Fruit fly (Drosophila melanogaster) whole organism, embryonic: Measurements from ENCODE around the gene mRpL4.
A peak's percentile ranks its signal among the peaks of the same experiment; 100 is the strongest.

Experiments
- Atf-2 ChIP-seq: fragments of 200-800 bp; sonication (Bioruptor generic); optimal IDR thresholded peaks from 2 replicates; lab custom pipeline; 2016; ENCODE audit warnings: missing biosample characterization, missing genetic modification characterization
- Blimp-1 ChIP-seq: fragments of 200-800 bp; sonication (Bioruptor generic); optimal IDR thresholded peaks from 3 replicates; lab custom pipeline; 2018; ENCODE audit warnings: missing biosample characterization, missing genetic modification characterization, mild to moderate bottlenecking, moderate library complexity, missing genetic modification reagents
- CG10979 ChIP-seq: fragments of 200-800 bp; sonication (Bioruptor generic); optimal IDR thresholded peaks from 2 replicates; lab custom pipeline; 2018; ENCODE audit warnings: missing biosample characterization, mild to moderate bottlenecking, missing genetic modification characterization, moderate library complexity
- CG12236 ChIP-seq: fragments of 200-800 bp; sonication (Bioruptor generic); optimal IDR thresholded peaks from 2 replicates; lab custom pipeline; 2016; ENCODE audit warnings: missing biosample characterization, missing genetic modification characterization
- CG13624 ChIP-seq: fragments of 200-800 bp; sonication (Bioruptor generic); optimal IDR thresholded peaks from 2 replicates; lab custom pipeline; 2016; ENCODE audit warnings: missing biosample characterization, missing genetic modification characterization
- CG17912 ChIP-seq: fragments of 200-800 bp; sonication (Bioruptor generic); optimal IDR thresholded peaks from 2 replicates; lab custom pipeline; 2018; ENCODE audit warnings: missing biosample characterization, mild to moderate bottlenecking, missing genetic modification characterization
- CG18262 ChIP-seq: fragments of 200-800 bp; optimal IDR thresholded peaks from 3 replicates; lab custom pipeline; 2019; ENCODE audit warnings: missing biosample characterization, mild to moderate bottlenecking, missing genetic modification characterization, moderate library complexity
- CG2678 ChIP-seq: fragments of 200-800 bp; sonication (Bioruptor generic); optimal IDR thresholded peaks from 3 replicates; lab custom pipeline; 2019; ENCODE audit warnings: missing biosample characterization, mild to moderate bottlenecking, missing genetic modification characterization, moderate library complexity
- CG2889 ChIP-seq: fragments of 200-800 bp; sonication (Bioruptor generic); IDR thresholded peaks from 3 replicates; pipeline ENCODE4 v1.3.6; 2022; ENCODE audit warnings: missing biosample characterization, missing genetic modification characterization
- CG30431 ChIP-seq: fragments of 200-800 bp; sonication (Bioruptor generic); optimal IDR thresholded peaks from 2 replicates; lab custom pipeline; 2017; ENCODE audit warnings: missing biosample characterization, missing genetic modification characterization
- CG31224 ChIP-seq: fragments of 200-800 bp; sonication (Bioruptor generic); IDR thresholded peaks from 2 replicates; pipeline ENCODE4 v1.3.6; 2022; ENCODE audit warnings: missing biosample characterization, missing genetic modification characterization
- CG33557 ChIP-seq: fragments of 200-800 bp; sonication (Bioruptor generic); optimal IDR thresholded peaks from 2 replicates; lab custom pipeline; 2019; ENCODE audit warnings: missing biosample characterization, mild to moderate bottlenecking, missing genetic modification characterization, moderate library complexity
- CG34376 ChIP-seq: fragments of 200-800 bp; sonication (Bioruptor generic); optimal IDR thresholded peaks from 2 replicates; lab custom pipeline; 2018; ENCODE audit warnings: missing biosample characterization, mild to moderate bottlenecking, missing genetic modification characterization
- CG34422 ChIP-seq: fragments of 200-800 bp; sonication (Bioruptor generic); IDR thresholded peaks from 3 replicates; pipeline ENCODE4 v1.3.6; 2022; ENCODE audit warnings: missing biosample characterization, missing genetic modification characterization
- CG3847 ChIP-seq: fragments of 200-800 bp; sonication (Bioruptor generic); IDR thresholded peaks from 2 replicates; pipeline ENCODE4 v1.3.6; 2022; ENCODE audit warnings: missing biosample characterization, missing genetic modification characterization
- CG42726 ChIP-seq: fragments of 200-800 bp; sonication (Bioruptor generic); IDR thresholded peaks from 2 replicates; pipeline ENCODE4 v1.3.6; 2022; ENCODE audit warnings: missing biosample characterization, missing genetic modification characterization; ENCODE audit not compliant: partially characterized antibody
- CG6813 ChIP-seq: fragments of 200-800 bp; sonication (Bioruptor generic); optimal IDR thresholded peaks from 2 replicates; lab custom pipeline; 2017; ENCODE audit warnings: missing biosample characterization, missing genetic modification characterization, mild to moderate bottlenecking, moderate library complexity, missing genetic modification reagents
- CG7372 ChIP-seq: fragments of 200-800 bp; sonication (Bioruptor generic); IDR thresholded peaks from 2 replicates; pipeline ENCODE4 v1.3.6; 2022; ENCODE audit warnings: missing biosample characterization, missing genetic modification characterization
- CG8089 ChIP-seq: fragments of 200-800 bp; sonication (Bioruptor generic); optimal IDR thresholded peaks from 3 replicates; lab custom pipeline; 2016; ENCODE audit warnings: missing biosample characterization, missing genetic modification characterization
- CG9215 ChIP-seq: fragments of 200-800 bp; sonication (Bioruptor generic); IDR thresholded peaks from 2 replicates; pipeline ENCODE4 v1.3.6; 2022; ENCODE audit warnings: missing biosample characterization, missing genetic modification characterization
- CG9817 ChIP-seq: fragments of 200-800 bp; sonication (Bioruptor generic); optimal IDR thresholded peaks from 2 replicates; lab custom pipeline; 2018; ENCODE audit warnings: missing biosample characterization, mild to moderate bottlenecking, missing genetic modification characterization, moderate library complexity
- Dip2 ChIP-seq: fragments of 200-800 bp; sonication (Bioruptor generic); IDR thresholded peaks from 2 replicates; pipeline ENCODE4 v1.3.6; 2022; ENCODE audit warnings: missing biosample characterization, missing genetic modification characterization
- Drgx ChIP-seq: fragments of 200-800 bp; sonication (Bioruptor generic); IDR thresholded peaks from 2 replicates; pipeline ENCODE4 v1.3.6; 2022; ENCODE audit warnings: missing biosample characterization, missing genetic modification characterization
- Gsc ChIP-seq: fragments of 200-800 bp; sonication (Bioruptor generic); IDR thresholded peaks from 2 replicates; pipeline ENCODE4 v1.3.6; 2022; ENCODE audit warnings: missing biosample characterization, missing genetic modification characterization
- Hey ChIP-seq: fragments of 200-800 bp; sonication (Bioruptor generic); optimal IDR thresholded peaks from 3 replicates; lab custom pipeline; 2018; ENCODE audit warnings: missing biosample characterization, mild to moderate bottlenecking, missing genetic modification characterization
- Max ChIP-seq: fragments of 200-800 bp; sonication (Bioruptor generic); optimal IDR thresholded peaks from 2 replicates; lab custom pipeline; 2016; ENCODE audit warnings: missing biosample characterization, mild to moderate bottlenecking, missing genetic modification characterization
- Nf-YC ChIP-seq: fragments of 200-800 bp; optimal IDR thresholded peaks from 3 replicates; lab custom pipeline; 2019; ENCODE audit warnings: missing biosample characterization, mild to moderate bottlenecking, missing genetic modification characterization, moderate library complexity
- Ptx1 ChIP-seq: fragments of 200-800 bp; sonication (Bioruptor generic); IDR thresholded peaks from 2 replicates; pipeline ENCODE4 v1.3.6; 2022; ENCODE audit warnings: missing biosample characterization, missing genetic modification characterization
- Rfx ChIP-seq: fragments of 200-800 bp; sonication (Bioruptor generic); IDR thresholded peaks from 2 replicates; pipeline ENCODE4 v1.3.6; 2022; ENCODE audit warnings: missing biosample characterization, missing genetic modification characterization
- aop ChIP-seq: fragments of 200-800 bp; sonication (Bioruptor generic); IDR thresholded peaks from 2 replicates; pipeline ENCODE4 v1.3.6; 2022; ENCODE audit warnings: missing biosample characterization, missing genetic modification characterization
- ara ChIP-seq: fragments of 200-800 bp; sonication (Bioruptor generic); IDR thresholded peaks from 2 replicates; pipeline ENCODE4 v1.3.6; 2022; ENCODE audit warnings: missing biosample characterization, missing genetic modification characterization
- bab2 ChIP-seq: fragments of 200-800 bp; sonication (Bioruptor generic); optimal IDR thresholded peaks from 2 replicates; lab custom pipeline; 2016; ENCODE audit warnings: missing biosample characterization, missing genetic modification characterization
- cad ChIP-seq: fragments of >200 bp; optimal IDR thresholded peaks from 2 replicates; lab custom pipeline; 2017; ENCODE audit warnings: missing biosample characterization, missing genetic modification characterization
- croc ChIP-seq: fragments of 200-800 bp; sonication (Bioruptor generic); conservative IDR thresholded peaks from 3 replicates; pipeline ENCODE4 v1.3.6; 2022; ENCODE audit warnings: missing biosample characterization, missing genetic modification characterization
- dan ChIP-seq: fragments of 200-800 bp; sonication (Bioruptor generic); IDR thresholded peaks from 2 replicates; pipeline ENCODE4 v1.3.6; 2022; ENCODE audit warnings: missing biosample characterization, missing genetic modification characterization
- dmrt11E ChIP-seq: fragments of 200-800 bp; sonication (Bioruptor generic); optimal IDR thresholded peaks from 3 replicates; lab custom pipeline; 2018; ENCODE audit warnings: missing biosample characterization, mild to moderate bottlenecking, missing genetic modification characterization, moderate library complexity
- en ChIP-seq: fragments of 200-800 bp; sonication (Bioruptor generic); optimal IDR thresholded peaks from 2 replicates; lab custom pipeline; 2016; ENCODE audit warnings: missing biosample characterization, missing genetic modification characterization
- gcm ChIP-seq: fragments of 200-800 bp; sonication (Bioruptor generic); optimal IDR thresholded peaks from 2 replicates; lab custom pipeline; 2019; ENCODE audit warnings: missing biosample characterization, mild to moderate bottlenecking, missing genetic modification characterization, moderate library complexity
- grau ChIP-seq: fragments of 200-800 bp; optimal IDR thresholded peaks from 3 replicates; lab custom pipeline; 2019; ENCODE audit warnings: missing biosample characterization, mild to moderate bottlenecking, missing genetic modification characterization, moderate library complexity
- hbn ChIP-seq: fragments of 200-800 bp; sonication (Bioruptor generic); IDR thresholded peaks from 2 replicates; pipeline ENCODE4 v1.3.6; 2022; ENCODE audit warnings: missing biosample characterization, missing genetic modification characterization; ENCODE audit not compliant: partially characterized antibody
- her ChIP-seq: fragments of 200-800 bp; sonication (Bioruptor generic); optimal IDR thresholded peaks from 2 replicates; lab custom pipeline; 2016; ENCODE audit warnings: missing biosample characterization, missing genetic modification characterization
- inv ChIP-seq: fragments of 200-800 bp; sonication (Bioruptor generic); IDR thresholded peaks from 2 replicates; pipeline ENCODE4 v1.3.6; 2022; ENCODE audit warnings: missing biosample characterization, missing genetic modification characterization; ENCODE audit not compliant: partially characterized antibody
- klu ChIP-seq: fragments of 200-800 bp; sonication (Bioruptor generic); IDR thresholded peaks from 2 replicates; pipeline ENCODE4 v1.3.6; 2022; ENCODE audit warnings: missing biosample characterization, missing genetic modification characterization
- lilli ChIP-seq: fragments of 200-800 bp; sonication (Bioruptor generic); optimal IDR thresholded peaks from 3 replicates; lab custom pipeline; 2016; ENCODE audit warnings: missing biosample characterization, missing genetic modification characterization
- lmd ChIP-seq: fragments of 200-800 bp; sonication (Bioruptor generic); IDR thresholded peaks from 2 replicates; pipeline ENCODE4 v1.3.6; 2022; ENCODE audit warnings: missing biosample characterization, missing genetic modification characterization
- lola ChIP-seq, 3 experiments: fragments of >200 bp in 2 of 3; fragments of 200-800 bp in 1 of 3; sonication (Bioruptor generic) in 1 of 3; optimal IDR thresholded peaks; 2 replicates each; lab custom pipeline; 2017 to 2019; ENCODE audit warnings: missing biosample characterization in 3 of 3, missing genetic modification characterization in 3 of 3, mild to moderate bottlenecking in 1 of 3, moderate library complexity in 1 of 3
- pros ChIP-seq: fragments of 200-800 bp; sonication (Bioruptor generic); optimal IDR thresholded peaks from 3 replicates; lab custom pipeline; 2019; ENCODE audit warnings: missing biosample characterization, mild to moderate bottlenecking, missing genetic modification characterization, moderate library complexity
- pum ChIP-seq: fragments of 200-800 bp; sonication (Bioruptor generic); optimal IDR thresholded peaks from 2 replicates; lab custom pipeline; 2016; ENCODE audit warnings: missing biosample characterization, missing genetic modification characterization
- tgo ChIP-seq: fragments of 200-800 bp; sonication (Bioruptor generic); IDR thresholded peaks from 3 replicates; pipeline ENCODE4 v1.3.6; 2022; ENCODE audit warnings: missing biosample characterization, missing genetic modification characterization
- vfl ChIP-seq: fragments of 200-800 bp; sonication (Bioruptor generic); optimal IDR thresholded peaks from 2 replicates; lab custom pipeline; 2016; ENCODE audit warnings: missing biosample characterization, missing genetic modification characterization

mRpL4 gene

DNA sequence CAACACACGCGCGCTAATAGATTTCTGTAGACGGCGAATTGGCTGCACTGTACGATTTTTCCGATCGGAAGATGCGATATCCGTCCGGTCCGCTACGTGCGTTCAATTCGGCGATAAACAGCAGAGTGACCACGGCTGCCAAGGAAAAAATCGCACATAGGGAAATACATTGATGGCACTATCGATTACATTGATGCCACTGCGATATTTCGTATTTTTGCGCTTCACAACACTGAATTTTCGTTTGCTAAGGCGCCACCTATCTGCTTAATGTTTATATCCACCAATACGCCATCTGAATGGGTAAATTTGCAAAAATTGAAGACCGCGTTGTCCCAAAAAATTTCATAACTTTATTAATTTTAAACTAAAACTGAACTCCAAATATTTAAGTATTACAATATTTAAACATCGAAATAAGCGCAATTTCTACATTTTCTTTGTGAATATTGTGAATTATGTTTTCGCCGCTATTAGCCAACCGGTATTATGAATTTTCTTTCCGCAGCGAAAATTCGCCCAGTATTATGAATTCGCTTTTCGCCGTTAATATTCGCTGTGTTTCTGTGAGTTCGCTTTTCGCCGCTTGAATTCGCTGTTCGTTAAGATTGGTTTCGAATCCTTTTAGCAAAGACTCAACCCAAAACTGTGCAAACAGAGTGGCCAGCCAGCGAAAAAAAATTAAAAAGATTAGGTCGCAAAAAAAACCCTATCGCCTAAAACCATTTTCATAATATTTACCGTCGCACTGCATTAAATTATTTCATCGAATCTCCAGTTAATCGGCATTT, 41.1 kb downstream of the mRpL4 start, which contains the start of the genes crp and pkaap (continued):
- TF ChIP-seq Dip2 (GFP tag; lab: Robert Waterston, UW) (no peak), Nf-YC (tag; lab: Kevin White, UChicago) (peak; percentile 40), CG2889 (GFP tag; lab: Robert Waterston, UW) (no peak), vfl (GFP tag; lab: Kevin White, UChicago) (peak; percentile 78), grau (tag; lab: Kevin White, UChicago) (peak; percentile 69), CG7372 (GFP tag; lab: Robert Waterston, UW) (no peak), her (GFP tag; lab: Kevin White, UChicago) (peak; percentile 84), pum (GFP tag; lab: Kevin White, UChicago) (peak; percentile 87), Atf-2 (GFP tag; lab: Kevin White, UChicago) (peak; percentile 84), gcm (GFP tag; lab: Kevin White, UChicago) (no peak), Ptx1 (GFP tag; lab: Robert Waterston, UW) (no peak), en (GFP tag; lab: Kevin White, UChicago) (peak; percentile 56), hbn (GFP tag; lab: Robert Waterston, UW) (no peak), CG17912 (GFP tag; lab: Kevin White, UChicago) (peak; percentile 74), CG6813 (GFP tag; lab: Kevin White, UChicago) (peak; percentile 64), Hey (peak; percentile 16), CG42726 (GFP tag; lab: Robert Waterston, UW) (no peak), CG2678 (tag; lab: Kevin White, UChicago) (no peak), CG3847 (GFP tag; lab: Robert Waterston, UW) (no peak), ara (GFP tag; lab: Robert Waterston, UW) (no peak), lilli (peak; percentile 93), CG10979 (tag; lab: Kevin White, UChicago) (peak; percentile 100), CG9817 (tag; lab: Kevin White, UChicago) (peak; percentile 70), lmd (no peak), tgo (GFP tag; lab: Robert Waterston, UW) (no peak), CG8089 (peak; percentile 78), CG12236 (GFP tag; lab: Kevin White, UChicago) (peak; percentile 59), croc (GFP tag; lab: Robert Waterston, UW) (peak; percentile 26; the same call in 1 of the 3 replicates), CG30431 (GFP tag; lab: Kevin White, UChicago) (peak; percentile 6), CG34376 (GFP tag; lab: Kevin White, UChicago) (peak; percentile 52), CG18262 (tag; lab: Kevin White, UChicago) (peak; percentile 65), CG13624 (GFP tag; lab: Kevin White, UChicago) (peak; percentile 78), CG34422 (GFP tag; lab: Robert Waterston, UW) (no peak), Rfx (GFP tag; lab: Robert Waterston, UW) (no peak), aop (GFP tag; lab: Robert Waterston, UW) (no peak), Max (GFP tag; lab: Kevin White, UChicago) (peak; percentile 86), Blimp-1 (peak; percentile 55), Drgx (no peak), bab2 (GFP tag; lab: Kevin White, UChicago) (peak; percentile 90), pros (GFP tag; lab: Kevin White, UChicago) (peak; percentile 23), lola (GFP tag; optimal IDR thresholded peaks at IDR 0.05; lab: Kevin White, UChicago) (peak in 1 of 3 experiments; percentile 14), CG31224 (no peak), CG9215 (GFP tag; lab: Robert Waterston, UW) (no peak), inv (GFP tag; lab: Robert Waterston, UW) (no peak), cad (GFP tag; lab: Kevin White, UChicago) (no peak), dan (no peak), CG33557 (GFP tag; lab: Kevin White, UChicago) (peak; percentile 37), klu (GFP tag; lab: Robert Waterston, UW) (no peak), dmrt11E (peak; percentile 63), Gsc (GFP tag; lab: Robert Waterston, UW) (no peak)
